Fruit fly (Drosophila melanogaster) ovary, adult (tissue): ENCODE measurements around the gene CG18598.

Experiments used
- CG17801 ChIP-seq: fragments of 200-800 bp; optimal IDR thresholded peaks from 2 replicates; lab custom pipeline; 2019; ENCODE audit warnings: missing biosample characterization, mild to moderate bottlenecking, missing genetic modification characterization, moderate library complexity; ENCODE audit not compliant: partially characterized antibody

Gene CG18598

DNA sequence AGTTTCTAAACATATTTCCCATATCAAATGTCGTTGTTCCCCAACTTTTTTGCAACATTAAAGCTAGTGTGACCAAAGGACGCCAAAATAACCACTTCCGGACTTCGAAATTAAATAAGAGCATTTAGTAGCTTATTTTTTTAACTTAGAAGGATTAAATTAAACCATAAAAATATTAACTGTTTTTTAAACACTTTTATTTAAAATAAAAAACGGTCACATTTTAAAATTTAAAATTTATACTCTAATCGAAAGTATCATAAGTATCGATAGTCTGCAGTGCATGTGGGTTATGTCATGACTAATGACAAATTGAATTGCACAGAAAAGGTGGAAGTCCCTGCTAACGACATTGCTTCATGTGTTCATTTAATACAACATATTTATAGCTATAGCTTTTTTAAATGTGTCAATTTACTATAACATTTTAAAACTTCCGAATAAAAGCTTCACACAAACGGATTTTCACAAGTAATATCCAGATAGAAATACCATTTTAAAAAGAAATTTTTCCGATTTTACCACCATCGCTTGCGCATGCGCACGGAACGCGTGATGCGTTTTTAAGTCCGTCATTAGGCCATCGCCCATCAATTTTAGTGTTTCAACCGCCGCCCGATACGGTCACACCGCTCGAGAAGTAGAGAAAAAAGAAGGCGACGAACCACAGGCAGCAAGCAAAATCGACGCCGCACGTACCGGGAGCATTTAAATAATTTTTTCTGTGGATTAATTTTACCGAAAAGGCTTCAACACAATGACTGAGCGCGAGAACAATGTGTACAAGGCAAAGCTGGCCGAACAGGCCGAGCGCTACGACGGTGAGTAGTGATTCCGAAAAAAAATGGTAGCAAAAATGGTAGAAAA lies 8.6 kb upstream of the CG18598 start, which contains the start of the genes CG7156 and 14-3-3epsilon:
CG7156 (minus strand) TSS at position 71 of the 867 bp plus-strand sequence.
14-3-3epsilon (plus strand) TSS at position 443 of the 867 bp plus-strand sequence.
- TF ChIP-seq CG17801 = peak; percentile 14

DNA sequence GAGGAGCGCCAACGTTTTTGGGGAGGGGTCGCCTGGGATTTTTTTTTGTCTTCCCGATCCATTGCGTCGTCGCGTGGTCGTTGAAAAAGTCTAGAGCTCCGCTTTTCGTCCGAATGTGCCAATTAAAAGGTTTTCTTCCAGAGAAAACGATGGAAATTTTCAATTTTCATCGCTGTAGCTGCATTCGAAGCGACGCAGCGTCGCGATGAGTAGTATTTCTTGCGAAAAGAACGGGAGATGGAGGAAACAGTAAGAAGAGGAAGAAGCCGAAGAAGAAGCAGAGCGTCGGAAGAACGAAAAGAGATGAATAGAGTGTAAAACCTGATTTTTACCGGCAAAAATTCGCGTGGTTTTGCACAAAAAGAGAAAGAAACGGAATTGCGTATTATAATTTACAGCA lies 7.9 kb upstream of the CG18598 start:
- TF ChIP-seq CG17801 = no peak

DNA sequence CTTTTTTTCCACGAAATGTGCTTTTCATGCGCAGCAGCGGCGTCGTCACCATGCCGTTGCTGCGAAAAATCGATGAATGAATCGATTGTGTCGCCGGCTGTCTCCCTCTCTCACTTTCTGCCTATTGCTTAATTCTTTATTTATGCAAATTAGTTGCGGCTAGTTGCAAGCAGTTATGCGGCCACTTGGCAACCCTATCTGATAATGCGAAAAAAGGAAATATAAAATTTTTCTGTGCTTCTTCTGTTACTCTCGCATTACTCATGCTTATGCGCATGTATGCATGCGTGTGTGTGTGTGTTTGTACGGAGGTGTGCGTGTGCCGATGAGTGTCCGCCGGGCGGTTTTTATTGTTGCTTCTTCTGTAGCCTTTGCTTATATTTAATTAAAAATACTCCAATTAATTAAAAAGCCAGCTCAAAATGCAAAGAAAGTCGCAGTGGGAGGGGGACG lies 7.2 kb upstream of the CG18598 start:
- no peak for TF ChIP-seq CG17801

DNA sequence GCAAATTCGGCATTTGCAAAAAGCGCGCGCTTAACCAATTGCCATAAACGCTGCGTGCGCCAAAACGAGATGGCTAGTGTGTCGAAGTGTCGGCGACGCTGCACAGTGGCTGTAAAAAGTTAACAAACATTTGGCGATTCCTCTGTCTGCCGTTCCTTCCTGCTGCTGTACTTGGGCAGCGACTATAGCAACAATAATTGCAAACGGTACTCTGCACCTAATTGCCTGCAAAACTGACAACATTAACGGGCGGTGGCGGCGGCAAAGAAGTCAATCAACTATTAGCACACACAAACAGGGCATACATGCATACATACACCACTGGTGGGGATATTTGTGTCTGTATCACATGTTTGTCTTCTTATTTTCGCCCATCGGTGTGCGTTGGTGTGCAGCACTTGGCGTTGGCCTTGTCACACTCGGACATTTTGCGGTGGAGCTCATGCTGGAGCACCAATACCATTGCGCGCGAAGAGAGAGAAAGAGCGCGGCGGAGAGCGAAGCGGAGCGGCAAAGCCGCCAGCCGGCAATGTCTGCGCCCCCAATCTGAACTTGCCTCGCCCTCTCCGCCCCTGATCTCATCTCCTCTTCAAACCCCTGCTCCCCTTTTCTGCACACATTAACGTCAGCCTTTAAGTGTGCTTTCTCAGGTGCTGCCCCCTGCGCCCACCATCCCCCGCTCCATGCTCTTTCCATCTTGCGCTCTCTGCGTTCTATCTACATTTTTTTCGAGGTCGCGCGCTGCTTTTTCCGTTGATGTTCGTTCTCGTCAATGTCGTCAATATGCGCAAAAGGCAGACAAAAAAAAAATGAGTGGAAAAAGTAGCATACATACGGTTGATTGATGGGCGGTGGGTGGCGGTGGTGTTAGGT lies 6.5 kb upstream of the CG18598 start:
- TF ChIP-seq CG17801 = peak; percentile 45

DNA sequence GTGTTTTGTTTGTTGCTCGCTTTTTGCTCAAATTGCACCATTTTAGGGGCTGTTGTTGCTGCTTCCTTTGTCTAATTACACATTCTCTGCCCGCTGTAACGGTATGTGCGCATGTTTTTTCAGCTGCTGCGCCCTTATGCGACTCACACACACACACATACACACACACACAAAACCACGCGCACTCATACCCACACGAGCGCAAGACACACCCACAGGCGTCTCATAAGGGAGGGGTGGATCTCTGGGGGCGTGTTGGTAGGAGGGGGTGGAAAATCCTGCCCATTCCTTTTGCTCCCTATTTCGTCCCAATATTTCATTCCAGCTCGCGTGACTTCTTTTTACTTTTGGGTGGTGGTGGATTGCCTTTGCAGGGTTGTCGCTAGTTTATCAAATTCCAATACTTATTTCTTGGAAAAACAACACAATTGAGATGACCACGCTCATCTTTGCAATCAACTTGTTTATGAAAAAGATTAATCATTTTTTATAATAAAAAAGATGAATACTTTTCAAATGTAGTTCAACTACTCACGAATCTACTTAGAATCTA lies 5.8 kb upstream of the CG18598 start:
- TF ChIP-seq CG17801 = no peak

DNA sequence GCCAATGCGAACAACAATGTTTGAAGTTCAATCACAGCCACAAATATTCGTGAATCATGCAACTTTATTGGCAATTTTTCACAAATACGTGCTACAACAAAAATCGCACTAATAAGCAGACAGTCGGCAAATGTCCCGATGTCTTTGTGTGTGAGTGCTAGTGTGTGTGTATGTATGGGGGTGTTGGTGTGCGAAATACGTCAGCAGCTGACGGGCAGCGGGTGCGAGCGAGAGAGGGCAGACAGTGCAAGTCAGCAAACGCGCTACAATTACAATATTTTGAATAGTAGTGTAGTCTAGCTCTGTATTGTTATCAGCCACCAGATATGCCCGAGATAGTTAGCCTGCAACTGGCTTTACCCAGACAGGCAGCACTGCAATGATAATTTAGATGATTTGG lies 4.9 kb upstream of the CG18598 start:
- TF ChIP-seq CG17801 = peak; percentile 25

DNA sequence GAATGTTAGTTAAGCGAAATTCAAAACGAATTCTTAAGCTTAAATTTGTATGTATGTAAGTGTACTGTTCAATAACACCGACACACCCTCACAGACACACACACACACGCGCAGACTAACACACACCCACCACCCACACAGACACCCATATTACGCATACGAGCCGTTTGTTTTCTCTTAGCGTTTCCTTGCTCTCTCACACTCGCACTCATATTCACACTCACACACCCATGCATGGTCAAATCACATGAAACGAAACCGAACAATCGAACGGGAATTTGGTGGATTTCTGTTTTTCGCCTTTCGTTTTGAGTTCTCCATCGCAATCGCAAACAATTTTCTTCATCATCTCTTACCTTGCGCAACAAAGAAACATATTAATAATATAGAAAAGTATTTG lies 1.6 kb upstream of the CG18598 start:
- TF ChIP-seq CG17801 = no peak

DNA sequence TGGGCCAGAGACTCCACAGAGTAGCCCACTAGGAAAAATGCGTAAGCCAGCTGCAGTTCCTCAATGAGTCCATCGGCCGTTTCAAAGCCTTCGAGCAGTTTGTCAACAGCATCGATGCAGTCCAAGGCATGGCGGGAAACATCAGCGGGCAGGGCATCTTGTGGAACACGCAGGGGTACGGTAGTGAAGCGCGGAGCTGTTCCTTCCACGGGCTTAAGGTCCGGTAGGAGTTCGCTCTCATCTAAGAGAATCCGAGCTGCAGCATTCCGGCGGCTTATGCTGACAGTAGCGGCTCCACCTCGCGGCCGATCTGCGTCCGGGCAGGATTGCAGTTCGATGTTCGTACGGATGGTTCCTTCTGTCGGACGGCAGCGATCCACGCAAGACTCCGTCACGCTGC lies 961 bp downstream of the CG18598 start:
- no peak for TF ChIP-seq CG17801

DNA sequence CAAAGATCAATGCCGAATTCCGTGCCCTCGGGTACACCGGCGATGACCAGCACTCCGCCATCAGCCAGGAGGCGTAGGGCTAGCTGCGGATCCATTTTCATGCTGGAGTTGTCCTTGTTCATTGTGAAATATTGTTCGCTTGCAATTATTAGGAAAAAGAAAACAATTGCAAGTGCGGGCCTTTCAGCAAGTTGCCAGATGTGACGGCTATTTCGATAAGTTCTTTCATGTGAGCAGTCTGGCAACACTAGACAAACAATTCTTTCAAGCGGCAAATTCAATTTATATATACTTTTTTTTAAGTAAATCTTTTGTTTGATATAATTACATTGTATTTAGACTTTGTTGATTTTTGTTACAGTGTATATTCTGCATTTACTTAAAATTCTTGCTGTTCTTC lies 1.7 kb downstream of the CG18598 start, which contains the start of gene CG12320:
CG12320 (minus strand) TSS at position 157 of the 400 bp plus-strand sequence.
- TF ChIP-seq CG17801 = no peak

DNA sequence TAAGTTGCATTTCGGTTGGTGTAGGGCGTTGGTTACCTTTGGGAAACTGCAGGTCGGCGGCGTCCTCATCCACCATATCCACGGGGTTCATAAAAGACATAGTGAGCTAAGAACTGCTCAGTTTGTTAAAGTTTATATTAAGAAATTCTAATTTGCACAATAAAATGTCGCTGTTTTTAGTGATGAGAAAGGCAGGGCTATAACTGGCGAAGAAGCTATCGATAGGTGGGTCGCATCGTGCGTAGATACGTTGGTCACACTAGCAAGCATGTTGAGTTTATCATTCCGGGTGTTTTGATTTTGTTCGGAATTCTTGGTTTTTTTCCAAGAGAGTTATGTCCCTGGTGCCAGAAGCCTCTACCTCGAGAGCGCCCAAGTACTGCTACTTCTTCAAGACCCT lies 4.4 kb downstream of the CG18598 start, which contains the start of the genes Ada2a, Polr2D, Tgs1 and moi:
Ada2a (minus strand) TSS at position 207 of the 400 bp plus-strand sequence.
Polr2D (minus strand) TSS at position 207 of the 400 bp plus-strand sequence.
Tgs1 (plus strand) TSS at position 250 of the 400 bp plus-strand sequence.
moi (plus strand) TSS at position 250 of the 400 bp plus-strand sequence.
- TF ChIP-seq CG17801 = peak; percentile 23

DNA sequence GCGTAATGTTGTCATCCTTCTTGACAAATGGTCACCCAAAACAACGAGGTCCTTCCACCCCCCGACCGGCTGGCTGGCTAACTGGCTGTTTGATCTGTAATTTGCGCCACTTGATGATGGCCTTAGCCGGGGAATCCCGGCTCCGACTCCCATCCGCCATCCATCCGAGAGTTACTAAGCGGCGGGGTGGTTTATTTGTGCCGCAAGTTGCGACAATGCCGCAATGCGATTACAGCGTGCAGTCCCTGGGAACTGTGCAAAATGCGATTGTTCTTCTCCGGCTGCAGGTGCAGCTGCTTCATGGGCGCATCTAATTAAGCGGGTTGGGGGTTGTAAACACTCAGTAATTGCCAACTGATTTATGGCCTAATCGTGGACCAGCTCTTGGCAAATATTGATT lies 9.1 kb downstream of the CG18598 start:
- TF ChIP-seq CG17801 = no peak

DNA sequence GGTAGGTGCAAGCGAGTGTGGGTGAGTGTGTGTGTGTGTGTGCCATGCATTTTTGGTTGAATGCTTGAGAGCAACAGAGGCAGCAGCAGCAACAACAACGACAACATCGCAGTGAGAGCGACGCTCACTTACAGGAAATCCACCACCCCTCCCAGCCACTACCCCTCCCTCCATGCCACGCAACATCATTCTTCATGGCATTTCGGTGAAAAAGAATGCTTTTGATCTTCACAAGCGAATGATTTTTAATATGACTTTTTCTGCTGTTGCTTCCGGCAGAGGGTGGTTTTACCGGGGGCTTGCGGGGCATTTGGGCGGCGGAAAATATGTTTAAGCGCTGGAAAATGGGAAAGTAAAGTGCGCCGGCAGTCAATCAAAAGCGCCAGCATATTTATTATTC lies 10.7 kb downstream of the CG18598 start:
- no peak for TF ChIP-seq CG17801

DNA sequence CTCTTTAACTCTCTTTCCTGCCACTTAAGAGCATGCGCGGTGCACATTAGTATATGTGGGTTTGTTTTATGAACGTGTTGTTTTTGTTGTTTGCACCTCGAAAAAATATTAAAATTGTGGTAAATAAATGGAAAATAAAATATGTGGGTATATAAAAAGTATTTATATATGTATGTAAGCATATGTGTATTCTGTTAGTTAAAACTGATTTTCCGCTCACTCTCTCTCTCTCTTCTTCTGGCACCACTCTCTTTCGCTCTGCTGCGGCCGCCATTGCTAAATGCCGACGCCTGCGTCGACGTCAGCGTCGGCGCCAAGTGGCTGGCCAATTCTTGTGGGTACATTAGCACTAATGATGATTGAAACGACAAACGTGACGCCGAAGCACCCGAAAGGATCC lies 14.4 kb downstream of the CG18598 start:
- no peak for TF ChIP-seq CG17801

DNA sequence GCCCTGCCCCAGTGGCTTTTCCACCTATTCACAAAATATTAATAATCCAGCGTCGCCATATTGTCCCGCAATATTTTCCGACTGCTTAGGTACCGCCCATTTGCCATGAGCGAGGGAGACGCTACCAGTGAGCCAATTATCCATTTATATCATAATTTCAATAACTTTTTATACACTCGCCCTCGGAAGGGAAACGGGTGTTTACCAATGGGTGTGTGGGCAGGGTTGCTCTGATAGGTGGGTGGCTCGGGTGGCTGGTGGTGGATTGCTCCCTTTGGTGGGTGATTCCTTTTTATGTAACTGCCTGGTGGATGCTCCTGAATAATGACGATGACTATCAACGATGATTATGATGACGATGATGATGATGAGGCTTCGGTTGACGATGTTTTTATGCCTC lies 15.8 kb downstream of the CG18598 start:
- TF ChIP-seq CG17801 = no peak

DNA sequence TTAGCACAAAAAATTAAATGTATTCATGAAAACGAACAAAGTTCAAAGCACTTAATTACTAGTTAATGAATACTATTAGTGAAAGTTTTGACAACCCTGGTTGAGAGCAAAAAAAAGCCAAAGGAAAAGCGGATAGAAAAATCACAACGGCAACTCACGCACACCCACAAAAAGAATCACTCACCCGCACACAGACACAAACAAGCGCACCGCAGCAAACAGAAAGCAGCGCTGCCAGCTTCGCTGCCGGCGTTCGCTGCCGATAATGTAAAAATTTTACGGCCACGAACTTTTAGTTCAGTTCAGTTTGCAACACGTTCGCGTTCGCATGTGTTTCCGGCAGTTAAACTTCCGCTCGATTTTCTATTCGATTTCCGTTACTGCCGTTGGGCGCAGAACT lies 16.6 kb downstream of the CG18598 start, which contains the start of gene CG18599:
CG18599 (plus strand) TSS at position 301 of the 400 bp plus-strand sequence.
- TF ChIP-seq CG17801 = no peak

DNA sequence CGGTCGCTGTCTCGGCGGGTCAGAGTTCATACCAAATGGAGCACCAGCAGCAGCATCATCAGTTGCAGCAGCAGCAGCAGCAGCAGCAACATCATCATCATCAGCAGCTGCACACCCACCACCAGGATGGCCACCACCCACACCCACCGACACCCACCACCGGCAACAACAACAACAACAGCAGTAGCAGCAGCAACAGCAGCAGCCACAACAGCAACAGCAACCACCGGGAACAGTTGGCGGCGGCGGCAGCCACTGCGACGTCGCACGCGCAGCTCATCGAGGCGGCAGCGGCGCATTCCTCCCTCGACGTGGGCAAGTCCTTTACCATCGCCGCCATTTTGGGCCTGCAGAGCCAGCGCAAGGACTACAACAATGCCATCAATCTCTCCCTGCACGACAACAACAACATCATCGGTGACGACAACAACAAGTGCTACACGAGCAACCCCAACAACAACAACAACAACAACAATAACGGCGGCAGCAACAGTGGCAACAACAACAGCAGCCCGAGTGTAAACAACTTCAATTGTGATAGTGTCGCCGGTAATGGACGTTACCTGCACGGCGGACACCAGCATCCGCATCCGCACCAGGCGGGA lies 18.9 kb downstream of the CG18598 start:
- no peak for TF ChIP-seq CG17801
